Fruit fly (Drosophila melanogaster): ENCODE data around the gene CG1529.

Gene CG1529

dm6 chrX:21044831-21045447 is 13.2 kb upstream of the CG1529 start, which contains the start of gene Cbs (continued):
- TF ChIP-seq CG6808 (GFP tag; optimal IDR thresholded peaks at IDR 0.05), result peak; percentile 53
- peak; percentile 30 for TF ChIP-seq CG8632 (GFP tag; optimal IDR thresholded peaks at IDR 0.05)
- TF ChIP-seq Eip78C (GFP tag), result peak; percentile 71
- no peak for TF ChIP-seq Sox14 (GFP tag; optimal IDR thresholded peaks at IDR 0.05)
- peak; percentile 21 for TF ChIP-seq achi (GFP tag; optimal IDR thresholded peaks at IDR 0.05)
- no peak for TF ChIP-seq Eip93F (GFP tag; optimal IDR thresholded peaks at IDR 0.05)
- TF ChIP-seq dac (GFP tag; optimal IDR thresholded peaks at IDR 0.05), result no peak
- TF ChIP-seq fd59A (GFP tag; optimal IDR thresholded peaks at IDR 0.05), result no peak
- TF ChIP-seq CG16779 (tag; optimal IDR thresholded peaks at IDR 0.05), result no peak
- no peak for TF ChIP-seq CG9139 (GFP tag; optimal IDR thresholded peaks at IDR 0.05)
- no peak for TF ChIP-seq CG8119 (GFP tag; IDR thresholded peaks at IDR 0.05)
- no peak for TF ChIP-seq topi (GFP tag; optimal IDR thresholded peaks at IDR 0.05)
- no peak for TF ChIP-seq CG31627 (GFP tag; optimal IDR thresholded peaks at IDR 0.05)
- peak; percentile 46 for TF ChIP-seq acj6 (GFP tag; optimal IDR thresholded peaks at IDR 0.05)
- peak; percentile 41 for TF ChIP-seq CG34406 (GFP tag; optimal IDR thresholded peaks at IDR 0.05)
- TF ChIP-seq Hr39 (GFP tag; optimal IDR thresholded peaks at IDR 0.05), result peak; percentile 1
- peak; percentile 13 for TF ChIP-seq CG3919 (GFP tag; optimal IDR thresholded peaks at IDR 0.05)
- TF ChIP-seq svp (GFP tag), result peak; percentile 32
- TF ChIP-seq CG11294 (GFP tag; IDR thresholded peaks at IDR 0.05), result peak; percentile 47; the same call in 1 of the 2 replicates
- TF ChIP-seq eg (GFP tag; IDR thresholded peaks at IDR 0.05), result peak; percentile 75
- TF ChIP-seq salr (GFP tag; optimal IDR thresholded peaks at IDR 0.05), result peak; percentile 48 to 55
- TF ChIP-seq cyc (GFP tag; optimal IDR thresholded peaks at IDR 0.05), result no peak
- TF ChIP-seq spab (GFP tag; optimal IDR thresholded peaks at IDR 0.05), result peak; percentile 20
- no peak for TF ChIP-seq Blimp-1 (GFP tag; optimal IDR thresholded peaks at IDR 0.05)
- peak; percentile 27 for TF ChIP-seq Hr4 (GFP tag; optimal IDR thresholded peaks at IDR 0.05)
- TF ChIP-seq Ets96B (tag; optimal IDR thresholded peaks at IDR 0.05), result peak; percentile 18
- peak; percentile 20 to 28 for TF ChIP-seq ss (GFP tag; optimal IDR thresholded peaks at IDR 0.05)
- TF ChIP-seq Eip75B (GFP tag; optimal IDR thresholded peaks at IDR 0.05), result no peak
- TF ChIP-seq Lpt (GFP tag; optimal IDR thresholded peaks at IDR 0.05), result no peak

dm6 chrX:21044278-21044830 is 12.6 kb upstream of the CG1529 start:
- TF ChIP-seq CG8119 (GFP tag; IDR thresholded peaks at IDR 0.05) (peak; percentile 28; the same call in 2 of the 3 replicates), Eip93F (GFP tag; optimal IDR thresholded peaks at IDR 0.05) (no peak), CG16779 (tag; optimal IDR thresholded peaks at IDR 0.05) (no peak), ss (GFP tag; optimal IDR thresholded peaks at IDR 0.05) (peak in 1 of 2 experiments; percentile 45), Sox102F (GFP tag; optimal IDR thresholded peaks at IDR 0.05) (peak; percentile 49), CG1621 (tag; optimal IDR thresholded peaks at IDR 0.05) (peak; percentile 60), CG8319 (GFP tag; optimal IDR thresholded peaks at IDR 0.05) (peak; percentile 17), Gug (GFP tag; IDR thresholded peaks at IDR 0.05) (peak; percentile 25; the same call in 1 of the 2 replicates), CG3919 (GFP tag; optimal IDR thresholded peaks at IDR 0.05) (peak; percentile 67), salr (GFP tag; optimal IDR thresholded peaks at IDR 0.05) (peak in 1 of 2 experiments; percentile 2), eg (GFP tag; IDR thresholded peaks at IDR 0.05) (peak; percentile 70), Eip75B (GFP tag; optimal IDR thresholded peaks at IDR 0.05) (peak; percentile 54), Eip78C (GFP tag) (peak; percentile 80), pdm3 (GFP tag; optimal IDR thresholded peaks at IDR 0.05) (peak; percentile 44), CG7368 (GFP tag; optimal IDR thresholded peaks at IDR 0.05) (peak; percentile 44), CG4318 (GFP tag; optimal IDR thresholded peaks at IDR 0.05) (no peak), CG6163 (GFP tag; IDR thresholded peaks at IDR 0.05) (peak; percentile 76; the same call in 2 of the 3 replicates), fkh (GFP tag; optimal IDR thresholded peaks at IDR 0.05) (no peak), CG10631 (GFP tag; optimal IDR thresholded peaks at IDR 0.05) (no peak), svp (GFP tag) (peak; percentile 77), Sox14 (GFP tag; optimal IDR thresholded peaks at IDR 0.05) (peak; percentile 57), Met (GFP tag; optimal IDR thresholded peaks at IDR 0.05) (peak; percentile 71), CG11762 (GFP tag; optimal IDR thresholded peaks at IDR 0.05; ENCODE audit: insufficient read depth) (no peak), CG10669 (GFP tag; optimal IDR thresholded peaks at IDR 0.05) (peak; percentile 54), cyc (GFP tag; optimal IDR thresholded peaks at IDR 0.05) (peak; percentile 57), Hr39 (GFP tag; optimal IDR thresholded peaks at IDR 0.05) (peak; percentile 39), acj6 (GFP tag; optimal IDR thresholded peaks at IDR 0.05) (peak; percentile 14), fd59A (GFP tag; optimal IDR thresholded peaks at IDR 0.05) (no peak), CG15336 (GFP tag; IDR thresholded peaks at IDR 0.05) (peak; percentile 65), net (GFP tag; optimal IDR thresholded peaks at IDR 0.05) (peak; percentile 50), CG31627 (GFP tag; optimal IDR thresholded peaks at IDR 0.05) (peak; percentile 19), lz (GFP tag; optimal IDR thresholded peaks at IDR 0.05) (peak; percentile 12), dsx (GFP tag; optimal IDR thresholded peaks at IDR 0.05; ENCODE audit: poor library complexity, severe bottlenecking) (peak; percentile 43), CG9139 (GFP tag; optimal IDR thresholded peaks at IDR 0.05) (peak; percentile 39), achi (GFP tag; optimal IDR thresholded peaks at IDR 0.05) (peak; percentile 22)
